Worm (Caenorhabditis elegans) whole organism, L2 larva: ENCODE measurements around the gene fbxa-171.

Experiments
- ceh-82 ChIP-seq: fragments of 150-350 bp; optimal IDR thresholded peaks from 2 replicates; lab custom pipeline; 2014; ENCODE audit warnings: missing biosample characterization, missing genetic modification characterization
- egl-27 ChIP-seq: sonication (generic microtip); optimal IDR thresholded peaks from 3 replicates; lab custom pipeline; 2017; ENCODE audit warnings: missing biosample characterization, missing genetic modification reagents, missing genetic modification characterization
- lsy-2 ChIP-seq, 2 experiments: fragments of 150-350 bp in 1 of 2; sonication (generic microtip) in 1 of 2; optimal IDR thresholded peaks; 2 replicates each; lab custom pipeline; 2014 to 2017; ENCODE audit warnings: missing biosample characterization in 2 of 2, missing genetic modification characterization in 2 of 2
- mdl-1 ChIP-seq, 2 experiments: fragments of 150-350 bp in 1 of 2; sonication (generic microtip) in 1 of 2; optimal IDR thresholded peaks; 2 replicates each; lab custom pipeline; 2017; ENCODE audit warnings: missing biosample characterization in 2 of 2, missing genetic modification characterization in 2 of 2
- nhr-11 ChIP-seq: fragments of 150-350 bp; optimal IDR thresholded peaks from 2 replicates; lab custom pipeline; 2014; ENCODE audit warnings: missing biosample characterization, missing genetic modification characterization
- nhr-23 ChIP-seq: fragments of 150-350 bp; optimal IDR thresholded peaks from 2 replicates; lab custom pipeline; 2014; ENCODE audit warnings: missing biosample characterization, missing genetic modification reagents, missing genetic modification characterization
- nhr-237 ChIP-seq: fragments of 150-350 bp; optimal IDR thresholded peaks from 2 replicates; lab custom pipeline; 2014; ENCODE audit warnings: missing biosample characterization, missing genetic modification characterization
- zag-1 ChIP-seq: fragments of 150-350 bp; optimal IDR thresholded peaks from 2 replicates; lab custom pipeline; 2014; ENCODE audit warnings: missing biosample characterization, missing genetic modification characterization

- TF ChIP-seq lsy-2 (tag; optimal IDR thresholded peaks at IDR 0.05; lab: Kevin White, UChicago) = no peak
- TF ChIP-seq zag-1 (tag; lab: Kevin White, UChicago) = no peak
- TF ChIP-seq mdl-1 (tag; optimal IDR thresholded peaks at IDR 0.05; lab: Kevin White, UChicago) = no peak
- no peak for TF ChIP-seq nhr-237 (tag; lab: Kevin White, UChicago)
- TF ChIP-seq nhr-23 (tag; lab: Kevin White, UChicago) = no peak
- TF ChIP-seq ceh-82 (tag; lab: Kevin White, UChicago) = no peak
- no peak for TF ChIP-seq nhr-11
- no peak for TF ChIP-seq egl-27 (tag; lab: Kevin White, UChicago)
Measured at ce11 chrV:17595691-17596090, 29.9 kb upstream of the fbxa-171 start.
